Fruit fly (Drosophila melanogaster): ENCODE data around the gene CG8509.

dm6 chrX:15766395-15766866, 42.9 kb upstream of the CG8509 start, which contains the start of gene CG8952:
- TF ChIP-seq CG10348 (GFP tag; IDR thresholded peaks at IDR 0.05) (no peak), CG13204 (GFP tag; optimal IDR thresholded peaks at IDR 0.05) (no peak), CG17806 (tag; optimal IDR thresholded peaks at IDR 0.05) (no peak), Ets98B (GFP tag; IDR thresholded peaks at IDR 0.05) (no peak), CG8159 (tag; optimal IDR thresholded peaks at IDR 0.05) (no peak), CG8301 (tag; optimal IDR thresholded peaks at IDR 0.05) (no peak)

Data from whole organism, pupa.